Worm (Caenorhabditis elegans) whole organism, L3 larva: ENCODE data around the gene nhr-100.

Source experiments
- R02D3.7 ChIP-seq: fragments of 150-350 bp; optimal IDR thresholded peaks from 2 replicates; lab custom pipeline; 2014; ENCODE audit warnings: missing biosample characterization, missing genetic modification characterization
- aly-2 ChIP-seq: fragments of 150-350 bp; optimal IDR thresholded peaks from 2 replicates; lab custom pipeline; 2014; ENCODE audit warnings: missing biosample characterization, missing genetic modification characterization
- ama-1 ChIP-seq: fragments of 150-350 bp; optimal IDR thresholded peaks from 2 replicates; lab custom pipeline; 2018
- ceh-16 ChIP-seq: sonication (generic microtip); optimal IDR thresholded peaks from 2 replicates; lab custom pipeline; 2017; ENCODE audit warnings: missing biosample characterization, missing genetic modification characterization
- ceh-28 ChIP-seq: fragments of 150-350 bp; optimal IDR thresholded peaks from 2 replicates; lab custom pipeline; 2014; ENCODE audit warnings: missing biosample characterization, missing genetic modification reagents, missing genetic modification characterization
- ceh-82 ChIP-seq: fragments of 150-350 bp; optimal IDR thresholded peaks from 2 replicates; lab custom pipeline; 2014; ENCODE audit warnings: missing biosample characterization, missing genetic modification characterization
- ceh-9 ChIP-seq: sonication (generic microtip); optimal IDR thresholded peaks from 2 replicates; lab custom pipeline; 2018; ENCODE audit warnings: missing biosample characterization, missing genetic modification characterization
- daf-12 ChIP-seq: fragments of 150-350 bp; optimal IDR thresholded peaks from 2 replicates; lab custom pipeline; 2014; ENCODE audit warnings: missing biosample characterization, missing genetic modification reagents, missing genetic modification characterization
- egl-27 ChIP-seq: sonication (generic microtip); optimal IDR thresholded peaks from 4 replicates; lab custom pipeline; 2017; ENCODE audit warnings: missing biosample characterization, missing genetic modification reagents, missing genetic modification characterization
- elt-1 ChIP-seq: fragments of 150-350 bp; optimal IDR thresholded peaks from 2 replicates; lab custom pipeline; 2014; ENCODE audit warnings: missing biosample characterization, missing genetic modification characterization
- elt-2 ChIP-seq: sonication (generic microtip); optimal IDR thresholded peaks from 2 replicates; lab custom pipeline; 2016; ENCODE audit warnings: missing genetic modification reagents, mild to moderate bottlenecking, missing genetic modification characterization, missing compliant biosample characterization
- elt-3 ChIP-seq, 3 experiments: fragments of 150-350 bp in 1 of 3; sonication (generic microtip) in 2 of 3; optimal IDR thresholded peaks; 2 replicates in 2 of 3; 4 replicates in 1 of 3; lab custom pipeline; 2014 to 2017; ENCODE audit warnings: missing biosample characterization in 3 of 3, missing genetic modification characterization in 3 of 3
- eor-1 ChIP-seq, 2 experiments: fragments of 150-350 bp; optimal IDR thresholded peaks; 2 replicates each; lab custom pipeline; 2014 to 2018; ENCODE audit warnings: missing biosample characterization in 2 of 2, missing genetic modification characterization in 2 of 2
- fkh-2 ChIP-seq: fragments of 150-350 bp; optimal IDR thresholded peaks from 2 replicates; lab custom pipeline; 2014; ENCODE audit warnings: missing biosample characterization, missing genetic modification reagents, missing genetic modification characterization
- fos-1 ChIP-seq: fragments of 150-350 bp; optimal IDR thresholded peaks from 2 replicates; lab custom pipeline; 2014; ENCODE audit warnings: missing biosample characterization, missing genetic modification characterization
- lin-15B ChIP-seq: fragments of 150-350 bp; optimal IDR thresholded peaks from 2 replicates; lab custom pipeline; 2014; ENCODE audit warnings: missing biosample characterization, missing genetic modification characterization
- lin-39 ChIP-seq: fragments of 150-350 bp; optimal IDR thresholded peaks from 2 replicates; lab custom pipeline; 2018; ENCODE audit warnings: missing biosample characterization, missing genetic modification reagents, missing genetic modification characterization
- lsy-12 ChIP-seq: sonication (generic microtip); optimal IDR thresholded peaks from 2 replicates; lab custom pipeline; 2016; ENCODE audit warnings: mild to moderate bottlenecking, missing genetic modification characterization, missing compliant biosample characterization
- mml-1 ChIP-seq: fragments of 150-350 bp; sonication (generic microtip); optimal IDR thresholded peaks from 3 replicates; lab custom pipeline; 2014; ENCODE audit warnings: missing biosample characterization, missing genetic modification characterization
- nfya-1 ChIP-seq: sonication (generic microtip); optimal IDR thresholded peaks from 2 replicates; lab custom pipeline; 2017; ENCODE audit warnings: missing genetic modification characterization, mild to moderate bottlenecking, missing compliant biosample characterization, antibody characterized with exemption, moderate library complexity; ENCODE audit not compliant: insufficient read depth
- nhr-11 ChIP-seq: fragments of 150-350 bp; optimal IDR thresholded peaks from 2 replicates; lab custom pipeline; 2014; ENCODE audit warnings: missing biosample characterization, missing genetic modification characterization
- nhr-12 ChIP-seq: fragments of 150-350 bp; optimal IDR thresholded peaks from 2 replicates; lab custom pipeline; 2014; ENCODE audit warnings: missing biosample characterization, missing genetic modification characterization
- nhr-23 ChIP-seq: fragments of 150-350 bp; optimal IDR thresholded peaks from 2 replicates; lab custom pipeline; 2014; ENCODE audit warnings: missing biosample characterization, missing genetic modification reagents, missing genetic modification characterization
- nhr-28 ChIP-seq: fragments of 150-350 bp; optimal IDR thresholded peaks from 2 replicates; lab custom pipeline; 2014; ENCODE audit warnings: missing biosample characterization, missing genetic modification characterization
- nhr-67 ChIP-seq: fragments of 150-350 bp; optimal IDR thresholded peaks from 2 replicates; lab custom pipeline; 2014; ENCODE audit warnings: missing biosample characterization, missing genetic modification characterization
- nhr-77 ChIP-seq: fragments of 150-350 bp; optimal IDR thresholded peaks from 2 replicates; lab custom pipeline; 2014; ENCODE audit warnings: missing biosample characterization, missing genetic modification characterization
- pha-4 ChIP-seq: fragments of 150-350 bp; optimal IDR thresholded peaks from 2 replicates; lab custom pipeline; 2014; ENCODE audit warnings: missing biosample characterization, missing genetic modification reagents, missing genetic modification characterization
- pqm-1 ChIP-seq: fragments of 150-350 bp; optimal IDR thresholded peaks from 2 replicates; lab custom pipeline; 2017; ENCODE audit warnings: missing biosample characterization, missing genetic modification characterization, inconsistent platforms
- sea-2 ChIP-seq: fragments of 150-350 bp; sonication (generic microtip); optimal IDR thresholded peaks from 4 replicates; lab custom pipeline; 2014; ENCODE audit warnings: missing biosample characterization, missing genetic modification reagents, missing genetic modification characterization
- snpc-4 ChIP-seq: fragments of 150-350 bp; optimal IDR thresholded peaks from 2 replicates; lab custom pipeline; 2014; ENCODE audit warnings: missing biosample characterization, missing genetic modification characterization
- tbx-2 ChIP-seq: sonication (generic microtip); optimal IDR thresholded peaks from 2 replicates; lab custom pipeline; 2016; ENCODE audit warnings: mild to moderate bottlenecking, missing genetic modification characterization, missing compliant biosample characterization
- unc-39 ChIP-seq: sonication (generic microtip); optimal IDR thresholded peaks from 4 replicates; lab custom pipeline; 2017; ENCODE audit warnings: missing biosample characterization, missing genetic modification characterization
- zag-1 ChIP-seq: fragments of 150-350 bp; optimal IDR thresholded peaks from 2 replicates; lab custom pipeline; 2014; ENCODE audit warnings: missing biosample characterization, missing genetic modification characterization
- ztf-11 ChIP-seq: fragments of 150-350 bp; optimal IDR thresholded peaks from 2 replicates; lab custom pipeline; 2014; ENCODE audit warnings: missing biosample characterization, missing genetic modification characterization
- ztf-4 ChIP-seq: fragments of 150-350 bp; optimal IDR thresholded peaks from 2 replicates; lab custom pipeline; 2014; ENCODE audit warnings: missing biosample characterization, missing genetic modification characterization

Gene nhr-100

ce11 chrIV:9709205-9709604, 19.3 kb upstream of the nhr-100 start, which contains the start of gene ant-1.3:
ant-1.3 (minus strand) TSS chrIV:9709305.
- TF ChIP-seq nhr-67 (tag; lab: Kevin White, UChicago) (no peak), daf-12 (no peak), fkh-2 (tag; lab: Kevin White, UChicago) (no peak), lsy-12 (no peak), ztf-4 (tag; lab: Kevin White, UChicago) (no peak), ceh-82 (tag; lab: Kevin White, UChicago) (no peak), aly-2 (tag; lab: Kevin White, UChicago) (no peak), lin-15B (tag; lab: Kevin White, UChicago) (no peak), nhr-11 (tag; lab: Kevin White, UChicago) (no peak), ceh-28 (no peak), nhr-23 (tag; lab: Kevin White, UChicago) (no peak), elt-3 (tag; optimal IDR thresholded peaks at IDR 0.05; lab: Kevin White, UChicago) (no peak), nhr-28 (tag; lab: Kevin White, UChicago) (no peak), ama-1 (lab: Kevin White, UChicago) (no peak), tbx-2 (tag; lab: Kevin White, UChicago) (no peak), elt-2 (tag; lab: Kevin White, UChicago) (no peak), ceh-9 (tag; lab: Kevin White, UChicago) (no peak)

- no peak for TF ChIP-seq elt-3 (tag; optimal IDR thresholded peaks at IDR 0.05; lab: Kevin White, UChicago)
- TF ChIP-seq ceh-9 (tag; lab: Kevin White, UChicago), result no peak
- no peak for TF ChIP-seq pqm-1 (tag; lab: Kevin White, UChicago)
- TF ChIP-seq elt-1 (tag; lab: Kevin White, UChicago), result no peak
- no peak for TF ChIP-seq ama-1 (lab: Kevin White, UChicago)
- TF ChIP-seq unc-39 (tag; lab: Kevin White, UChicago), result no peak
- no peak for TF ChIP-seq ztf-4 (tag; lab: Kevin White, UChicago)
- TF ChIP-seq lin-39 (tag; lab: Kevin White, UChicago), result no peak
- no peak for TF ChIP-seq nhr-12 (tag; lab: Kevin White, UChicago)
Measured at ce11 chrIV:9709887-9710286, 18.6 kb upstream of the nhr-100 start, which contains the start of gene nhr-38. nhr-38 (plus strand) TSS chrIV:9710187.

ce11 chrIV:9712782-9713181, 15.7 kb upstream of the nhr-100 start, which contains the start of gene K01H12.4:
K01H12.4 (plus strand) TSS chrIV:9713082.
- TF ChIP-seq ztf-11 (no peak), mml-1 (tag; lab: Kevin White, UChicago) (no peak), R02D3.7 (tag; lab: Kevin White, UChicago) (no peak), elt-2 (tag; lab: Kevin White, UChicago) (no peak), ceh-9 (tag; lab: Kevin White, UChicago) (no peak), zag-1 (tag; lab: Kevin White, UChicago) (no peak), ceh-16 (tag; lab: Kevin White, UChicago) (no peak), pha-4 (tag; lab: Kevin White, UChicago) (no peak), unc-39 (tag; lab: Kevin White, UChicago) (no peak), nhr-12 (tag; lab: Kevin White, UChicago) (no peak), eor-1 (tag; optimal IDR thresholded peaks at IDR 0.05; lab: Kevin White, UChicago) (no peak), ceh-82 (tag; lab: Kevin White, UChicago) (no peak), lin-39 (tag; lab: Kevin White, UChicago) (no peak), elt-1 (tag; lab: Kevin White, UChicago) (no peak), fos-1 (tag; lab: Kevin White, UChicago) (no peak), egl-27 (tag; lab: Kevin White, UChicago) (no peak)
- TF ChIP-seq, all 47 proteins: peak for 0

- no peak for TF ChIP-seq nhr-77 (tag; lab: Kevin White, UChicago)
- no peak for TF ChIP-seq elt-2 (tag; lab: Kevin White, UChicago)
- TF ChIP-seq aly-2 (tag; lab: Kevin White, UChicago), result no peak
- no peak for TF ChIP-seq nfya-1 (tag; lab: Kevin White, UChicago)
- TF ChIP-seq nhr-28 (tag; lab: Kevin White, UChicago), result no peak
- no peak for TF ChIP-seq elt-1 (tag; lab: Kevin White, UChicago)
- no peak for TF ChIP-seq eor-1 (tag; optimal IDR thresholded peaks at IDR 0.05; lab: Kevin White, UChicago)
- TF ChIP-seq snpc-4 (tag; lab: Kevin White, UChicago), result no peak
- no peak for TF ChIP-seq pqm-1 (tag; lab: Kevin White, UChicago)
- no peak for TF ChIP-seq ceh-82 (tag; lab: Kevin White, UChicago)
- TF ChIP-seq daf-12, result no peak
- TF ChIP-seq ztf-11, result no peak
- TF ChIP-seq pha-4 (tag; lab: Kevin White, UChicago), result no peak
- TF ChIP-seq nhr-11 (tag; lab: Kevin White, UChicago), result no peak
- TF ChIP-seq mml-1 (tag; lab: Kevin White, UChicago), result no peak
- TF ChIP-seq nhr-23 (tag; lab: Kevin White, UChicago), result no peak
- no peak for TF ChIP-seq nhr-12 (tag; lab: Kevin White, UChicago)
- TF ChIP-seq sea-2 (GFP tag; lab: Kevin White, UChicago), result no peak
- no peak for TF ChIP-seq fkh-2 (tag; lab: Kevin White, UChicago)
Measured at ce11 chrIV:9714264-9714663, 14.2 kb upstream of the nhr-100 start.
